Worm (Caenorhabditis elegans): Measurements from ENCODE around the gene sri-62.

DNA sequence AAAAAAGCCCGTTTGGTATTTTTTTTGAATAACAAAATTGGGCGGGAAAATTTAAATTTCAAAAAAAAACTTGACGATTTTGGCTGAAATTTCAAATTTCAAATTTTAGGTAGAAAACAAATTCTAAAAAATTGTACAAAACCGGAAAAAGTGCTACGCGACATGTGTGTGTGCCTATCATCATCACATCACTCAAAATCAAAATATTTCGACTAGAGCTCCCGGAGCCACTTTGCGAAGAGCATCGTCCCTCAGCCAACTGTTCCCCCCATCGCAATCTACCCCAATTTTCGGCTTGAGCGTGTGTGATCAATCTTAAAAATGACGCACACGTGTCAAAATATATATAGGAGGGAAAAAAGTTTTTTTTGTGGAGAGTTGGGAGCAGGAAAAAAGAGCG, 28.5 kb upstream of the sri-62 start:
- TF ChIP-seq fos-1 (tag; optimal IDR thresholded peaks at IDR 0.05), result no peak
- no peak for TF ChIP-seq aha-1 (tag)
- no peak for TF ChIP-seq skn-1 (tag; optimal IDR thresholded peaks at IDR 0.05)
- no peak for TF ChIP-seq ZK546.5 (tag; optimal IDR thresholded peaks at IDR 0.05)
- TF ChIP-seq lsy-2 (tag; optimal IDR thresholded peaks at IDR 0.05), result no peak
- no peak for TF ChIP-seq unc-130 (GFP tag; optimal IDR thresholded peaks at IDR 0.05)
- TF ChIP-seq ama-1 (optimal IDR thresholded peaks at IDR 0.05), result no peak
- TF ChIP-seq pha-4 (GFP tag; IDR thresholded peaks at IDR 0.05), result no peak
- no peak for TF ChIP-seq pha-4 (tag; optimal IDR thresholded peaks at IDR 0.05)
- TF ChIP-seq daf-12 (tag; optimal IDR thresholded peaks at IDR 0.05), result no peak

Data from whole organism, L4 larva.